Worm (Caenorhabditis elegans): ENCODE data around the gene ints-11.

DNA sequence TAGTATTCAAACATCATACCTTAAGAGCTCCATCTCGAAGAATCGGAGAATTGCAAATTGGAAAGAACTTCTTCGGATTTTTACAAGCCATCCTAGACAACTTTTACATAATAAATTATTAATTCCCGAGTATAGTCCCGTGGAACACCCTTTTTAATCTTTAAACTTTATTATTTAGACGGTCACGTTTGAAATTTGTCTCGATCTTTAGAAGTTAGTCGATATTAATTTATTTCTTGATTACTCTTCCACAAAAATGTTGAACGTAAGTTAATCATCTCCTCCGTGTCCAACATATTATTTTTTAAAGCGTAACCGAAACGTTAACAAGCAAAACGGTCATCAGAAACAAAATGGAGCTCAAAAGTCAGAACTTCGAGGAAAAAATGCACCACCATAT, 30.2 kb upstream of the ints-11 start, which contains the start of the genes decr-1.3 and T05C12.1:
- TF ChIP-seq dao-5 (tag; optimal IDR thresholded peaks at IDR 0.05) (no peak), W03F9.2 (tag; optimal IDR thresholded peaks at IDR 0.05) (no peak), him-1 (tag; optimal IDR thresholded peaks at IDR 0.05) (no peak)
